Worm (Caenorhabditis elegans): ENCODE data around the gene pqn-68.

- TF ChIP-seq rnt-1 (tag; optimal IDR thresholded peaks at IDR 0.05) (no peak), ceh-48 (tag; optimal IDR thresholded peaks at IDR 0.05) (no peak), ceh-9 (tag; optimal IDR thresholded peaks at IDR 0.05) (no peak), npax-4 (tag; optimal IDR thresholded peaks at IDR 0.05) (no peak), tbx-2 (tag; optimal IDR thresholded peaks at IDR 0.05) (no peak), eyg-1 (tag; optimal IDR thresholded peaks at IDR 0.05) (no peak), ceh-6 (GFP tag; optimal IDR thresholded peaks at IDR 0.05) (no peak), ceh-2 (tag; optimal IDR thresholded peaks at IDR 0.05) (no peak), sox-4 (tag; optimal IDR thresholded peaks at IDR 0.05) (no peak)
Measured at ce11 chrV:12905074-12905473, 47.4 kb upstream of the pqn-68 start, which contains the start of gene ttr-28.

All from whole organism, late embryonic.